Worm (Caenorhabditis elegans) whole organism, late embryonic: ENCODE results near the gene abu-13.

Experiments
- F13H6.1 ChIP-seq: sonication (generic microtip); optimal IDR thresholded peaks from 2 replicates; lab custom pipeline; 2016; ENCODE audit warnings: missing genetic modification characterization, missing compliant biosample characterization
- ets-4 ChIP-seq: sonication (generic microtip); optimal IDR thresholded peaks from 2 replicates; lab custom pipeline; 2016; ENCODE audit warnings: missing genetic modification characterization, missing compliant biosample characterization
- pag-3 ChIP-seq: sonication (generic microtip); optimal IDR thresholded peaks from 2 replicates; lab custom pipeline; 2016; ENCODE audit warnings: missing compliant biosample characterization, missing genetic modification characterization, borderline replicate concordance
- rnt-1 ChIP-seq: sonication (generic microtip); optimal IDR thresholded peaks from 2 replicates; lab custom pipeline; 2016; ENCODE audit warnings: missing genetic modification characterization, missing compliant biosample characterization
- unc-55 ChIP-seq: sonication (generic microtip); optimal IDR thresholded peaks from 2 replicates; lab custom pipeline; 2017; ENCODE audit warnings: missing biosample characterization, missing genetic modification reagents, missing genetic modification characterization

- TF ChIP-seq rnt-1 (no peak), ets-4 (no peak), F13H6.1 (tag; lab: Kevin White, UChicago) (no peak), unc-55 (GFP tag; lab: Kevin White, UChicago) (no peak), pag-3 (no peak)
Measured at ce11 chrIII:6953373-6953772, 7.7 kb upstream of the abu-13 start.
